Worm (Caenorhabditis elegans) whole organism, young adult: ENCODE measurements around the gene C05B5.8.

Source experiments
- B0261.1 ChIP-seq: sonication (generic microtip); optimal IDR thresholded peaks from 2 replicates; lab custom pipeline; 2016; ENCODE audit warnings: mild to moderate bottlenecking, missing genetic modification characterization, moderate library complexity, missing compliant biosample characterization
- C17E4.6 ChIP-seq: fragments of 200-800 bp; sonication (Bioruptor generic); IDR thresholded peaks from 2 replicates; pipeline ENCODE4 v1.3.6; 2022; ENCODE audit warnings: missing genetic modification reagents, missing genetic modification characterization, missing compliant biosample characterization
- F10E7.11 ChIP-seq: sonication (generic microtip); optimal IDR thresholded peaks from 2 replicates; lab custom pipeline; 2017; ENCODE audit warnings: mild to moderate bottlenecking, missing genetic modification characterization, moderate library complexity, missing compliant biosample characterization
- F22D6.2 ChIP-seq: sonication (generic microtip); optimal IDR thresholded peaks from 2 replicates; lab custom pipeline; 2016; ENCODE audit warnings: mild to moderate bottlenecking, missing genetic modification characterization, missing compliant biosample characterization
- F39B2.1 ChIP-seq: fragments of 200-800 bp; sonication (Bioruptor generic); IDR thresholded peaks from 2 replicates; pipeline ENCODE4 v1.3.6; 2022; ENCODE audit warnings: missing genetic modification reagents, missing genetic modification characterization, missing compliant biosample characterization
- F55B11.4 ChIP-seq: sonication (generic microtip); optimal IDR thresholded peaks from 2 replicates; lab custom pipeline; 2016; ENCODE audit warnings: missing compliant biosample characterization, missing genetic modification characterization, borderline replicate concordance; ENCODE audit not compliant: insufficient read depth
- K11D2.4 ChIP-seq: fragments of 200-800 bp; sonication (Bioruptor generic); IDR thresholded peaks from 2 replicates; pipeline ENCODE4 v1.3.6; 2022; ENCODE audit warnings: missing genetic modification reagents, missing genetic modification characterization, missing compliant biosample characterization
- T07F8.4 ChIP-seq: sonication (generic microtip); optimal IDR thresholded peaks from 2 replicates; lab custom pipeline; 2016; ENCODE audit warnings: mild to moderate bottlenecking, missing genetic modification characterization, moderate library complexity, missing compliant biosample characterization
- T26A5.8 ChIP-seq: sonication (generic microtip); optimal IDR thresholded peaks from 2 replicates; lab custom pipeline; 2016; ENCODE audit warnings: missing genetic modification characterization, missing compliant biosample characterization
- Y53G8AR.9 ChIP-seq: fragments of 200-800 bp; sonication (Bioruptor generic); conservative IDR thresholded peaks from 2 replicates; pipeline ENCODE4 v1.3.6; 2022; ENCODE audit warnings: missing genetic modification reagents, missing genetic modification characterization, missing compliant biosample characterization
- Y79H2A.3 ChIP-seq: fragments of 200-800 bp; sonication (Bioruptor generic); conservative IDR thresholded peaks from 2 replicates; pipeline ENCODE4 v1.3.6; 2022; ENCODE audit warnings: missing genetic modification reagents, missing genetic modification characterization, missing compliant biosample characterization
- ZK185.1 ChIP-seq: sonication (generic microtip); optimal IDR thresholded peaks from 2 replicates; lab custom pipeline; 2016; ENCODE audit warnings: mild to moderate bottlenecking, missing genetic modification characterization, missing compliant biosample characterization; ENCODE audit not compliant: poor library complexity, severe bottlenecking
- akir-1 ChIP-seq: fragments of 200-800 bp; sonication (Bioruptor generic); optimal IDR thresholded peaks from 2 replicates; lab custom pipeline; 2018; ENCODE audit warnings: mild to moderate bottlenecking, missing genetic modification characterization, moderate library complexity, missing compliant biosample characterization
- attf-3 ChIP-seq: fragments of 200-800 bp; sonication (Bioruptor generic); conservative IDR thresholded peaks from 2 replicates; pipeline ENCODE4 v1.3.6; 2022; ENCODE audit warnings: missing genetic modification reagents, missing genetic modification characterization, missing compliant biosample characterization
- ccch-3 ChIP-seq: fragments of 200-800 bp; sonication (Bioruptor generic); optimal IDR thresholded peaks from 2 replicates; lab custom pipeline; 2018; ENCODE audit warnings: mild to moderate bottlenecking, missing genetic modification characterization, missing compliant biosample characterization
- cebp-1 ChIP-seq, 2 experiments: fragments of 200-800 bp in 1 of 2; sonication (Bioruptor generic) in 1 of 2; sonication (generic microtip) in 1 of 2; IDR thresholded peaks in 1 of 2; optimal IDR thresholded peaks in 1 of 2; 2 replicates each; pipeline versions ENCODE4 v1.3.6 to Lab custom; 2017 to 2022; ENCODE audit warnings: missing compliant biosample characterization in 2 of 2, missing genetic modification characterization in 2 of 2, mild to moderate bottlenecking in 1 of 2, missing genetic modification reagents in 1 of 2, moderate library complexity in 1 of 2
- ceh-100 ChIP-seq: fragments of 200-800 bp; sonication (Bioruptor generic); IDR thresholded peaks from 2 replicates; pipeline ENCODE4 v1.3.6; 2022; ENCODE audit warnings: missing genetic modification reagents, missing genetic modification characterization, missing compliant biosample characterization
- ceh-40 ChIP-seq: fragments of 200-800 bp; sonication (Bioruptor generic); IDR thresholded peaks from 2 replicates; pipeline ENCODE4 v1.3.6; 2022; ENCODE audit warnings: missing genetic modification characterization, missing compliant biosample characterization
- ceh-91 ChIP-seq: fragments of 200-800 bp; sonication (Bioruptor generic); IDR thresholded peaks from 2 replicates; pipeline ENCODE4 v1.3.6; 2022; ENCODE audit warnings: missing genetic modification reagents, missing genetic modification characterization, missing compliant biosample characterization
- dox-1 ChIP-seq: fragments of 200-800 bp; sonication (Bioruptor generic); IDR thresholded peaks from 2 replicates; pipeline ENCODE4 v1.3.6; 2022; ENCODE audit warnings: missing genetic modification reagents, missing genetic modification characterization, missing compliant biosample characterization
- dpff-1 ChIP-seq: sonication (generic microtip); optimal IDR thresholded peaks from 2 replicates; lab custom pipeline; 2017; ENCODE audit warnings: mild to moderate bottlenecking, missing genetic modification characterization, missing compliant biosample characterization
- dpl-1 ChIP-seq: fragments of 150-350 bp; optimal IDR thresholded peaks from 2 replicates; lab custom pipeline; 2014; ENCODE audit warnings: missing biosample characterization, missing genetic modification reagents, missing genetic modification characterization
- egl-44 ChIP-seq: fragments of 200-800 bp; sonication (Bioruptor generic); IDR thresholded peaks from 2 replicates; pipeline ENCODE4 v1.3.6; 2022; ENCODE audit warnings: missing genetic modification reagents, missing genetic modification characterization, missing compliant biosample characterization
- ekl-4 ChIP-seq: fragments of 200-800 bp; sonication (Bioruptor generic); IDR thresholded peaks from 2 replicates; pipeline ENCODE4 v1.3.6; 2022; ENCODE audit warnings: missing genetic modification reagents, missing genetic modification characterization, missing compliant biosample characterization
- hlh-26 ChIP-seq: fragments of 200-800 bp; sonication (Bioruptor generic); conservative IDR thresholded peaks from 2 replicates; pipeline ENCODE4 v1.3.6; 2022; ENCODE audit warnings: missing genetic modification reagents, missing genetic modification characterization, missing compliant biosample characterization
- hmg-1.2 ChIP-seq: fragments of 200-800 bp; sonication (Bioruptor generic); IDR thresholded peaks from 2 replicates; pipeline ENCODE4 v1.3.6; 2022; ENCODE audit warnings: missing genetic modification reagents, missing genetic modification characterization, missing compliant biosample characterization
- lag-1 ChIP-seq: fragments of 200-800 bp; sonication (Bioruptor generic); IDR thresholded peaks from 2 replicates; pipeline ENCODE4 v1.3.6; 2022; ENCODE audit warnings: missing genetic modification reagents, missing genetic modification characterization, missing compliant biosample characterization
- lir-1 ChIP-seq: fragments of 200-800 bp; sonication (Bioruptor generic); conservative IDR thresholded peaks from 2 replicates; pipeline ENCODE4 v1.3.6; 2022; ENCODE audit warnings: missing genetic modification reagents, missing genetic modification characterization, missing compliant biosample characterization
- madf-10 ChIP-seq: sonication (generic microtip); optimal IDR thresholded peaks from 2 replicates; lab custom pipeline; 2016; ENCODE audit warnings: mild to moderate bottlenecking, missing genetic modification characterization, missing compliant biosample characterization
- nhr-27 ChIP-seq: fragments of 200-800 bp; sonication (Bioruptor generic); optimal IDR thresholded peaks from 2 replicates; lab custom pipeline; 2018; ENCODE audit warnings: mild to moderate bottlenecking, missing genetic modification characterization, moderate library complexity, missing compliant biosample characterization
- nhr-90 ChIP-seq: sonication (generic microtip); optimal IDR thresholded peaks from 2 replicates; lab custom pipeline; 2016; ENCODE audit warnings: missing genotype, mild to moderate bottlenecking, missing genetic modification characterization, missing compliant biosample characterization
- snpc-1.3 ChIP-seq: sonication (generic microtip); optimal IDR thresholded peaks from 2 replicates; lab custom pipeline; 2017; ENCODE audit warnings: missing genetic modification characterization, mild to moderate bottlenecking, missing compliant biosample characterization, antibody characterized with exemption, moderate library complexity, missing genotype, missing genetic modification reagents; ENCODE audit not compliant: insufficient read depth
- tbp1 ChIP-seq: fragments of 200-800 bp; sonication (Bioruptor generic); optimal IDR thresholded peaks from 2 replicates; lab custom pipeline; 2018; ENCODE audit warnings: mild to moderate bottlenecking, missing genetic modification characterization, missing compliant biosample characterization
- tlf-1 ChIP-seq: fragments of 200-800 bp; sonication (Bioruptor generic); optimal IDR thresholded peaks from 2 replicates; lab custom pipeline; 2018; ENCODE audit warnings: mild to moderate bottlenecking, missing genetic modification characterization, missing compliant biosample characterization
- unc-130 ChIP-seq: sonication (generic microtip); optimal IDR thresholded peaks from 2 replicates; lab custom pipeline; 2016; ENCODE audit warnings: missing genetic modification reagents, missing genetic modification characterization, missing compliant biosample characterization
- unc-62 ChIP-seq: fragments of 150-350 bp; optimal IDR thresholded peaks from 2 replicates; lab custom pipeline; 2014; ENCODE audit warnings: missing biosample characterization, missing genetic modification reagents, missing genetic modification characterization
- zim-3 ChIP-seq: sonication (generic microtip); optimal IDR thresholded peaks from 2 replicates; lab custom pipeline; 2017; ENCODE audit warnings: mild to moderate bottlenecking, missing genetic modification characterization, moderate library complexity, missing compliant biosample characterization
- ztf-25 ChIP-seq: fragments of 200-800 bp; sonication (Bioruptor generic); IDR thresholded peaks from 2 replicates; pipeline ENCODE4 v1.3.6; 2022; ENCODE audit warnings: missing genetic modification reagents, missing genetic modification characterization, missing compliant biosample characterization

C05B5.8 gene

ce11 chrIII:10023452-10023851 lies 16.9 kb upstream of the C05B5.8 start, which contains the start of gene ins-21:
ins-21 (plus strand) TSS chrIII:10023752.
- no peak for TF ChIP-seq cebp-1 (GFP tag; IDR thresholded peaks at IDR 0.05; lab: Robert Waterston, UW)
- TF ChIP-seq cebp-1 (tag; optimal IDR thresholded peaks at IDR 0.05; lab: Kevin White, UChicago) = no peak
- TF ChIP-seq dpff-1 (tag; lab: Kevin White, UChicago) = no peak
- no peak for TF ChIP-seq ceh-100 (GFP tag; lab: Robert Waterston, UW)
- TF ChIP-seq F10E7.11 = no peak
- TF ChIP-seq unc-130 (GFP tag; lab: Kevin White, UChicago) = no peak
- TF ChIP-seq hmg-1.2 = no peak
- TF ChIP-seq C17E4.6 (GFP tag; lab: Robert Waterston, UW) = no peak
- no peak for TF ChIP-seq hlh-26 (GFP tag; lab: Robert Waterston, UW)
- TF ChIP-seq ceh-91 (GFP tag; lab: Robert Waterston, UW) = no peak
- TF ChIP-seq zim-3 (tag; lab: Kevin White, UChicago) = no peak
- no peak for TF ChIP-seq lag-1 (GFP tag; lab: Robert Waterston, UW)
- no peak for TF ChIP-seq ekl-4
- TF ChIP-seq F55B11.4 (tag; lab: Kevin White, UChicago) = no peak
- TF ChIP-seq dpl-1 (GFP tag; lab: Kevin White, UChicago) = no peak
- TF ChIP-seq Y79H2A.3 = no peak
- TF ChIP-seq tlf-1 (GFP tag; lab: Kevin White, UChicago) = no peak
- no peak for TF ChIP-seq Y53G8AR.9 (GFP tag; lab: Robert Waterston, UW)
- no peak for TF ChIP-seq lir-1
- no peak for TF ChIP-seq egl-44
- TF ChIP-seq ceh-40 (GFP tag; lab: Robert Waterston, UW) = no peak
- TF ChIP-seq, all 124 proteins: peak for 0

- no peak for TF ChIP-seq tbp1 (GFP tag; lab: Kevin White, UChicago)
- no peak for TF ChIP-seq snpc-1.3 (tag; lab: Kevin White, UChicago)
- TF ChIP-seq nhr-90 (tag; lab: Kevin White, UChicago) = no peak
- TF ChIP-seq tlf-1 (GFP tag; lab: Kevin White, UChicago) = no peak
- no peak for TF ChIP-seq B0261.1 (tag; lab: Kevin White, UChicago)
- no peak for TF ChIP-seq unc-62 (GFP tag; lab: Kevin White, UChicago)
- no peak for TF ChIP-seq K11D2.4
- no peak for TF ChIP-seq ZK185.1 (tag; lab: Kevin White, UChicago)
- TF ChIP-seq T07F8.4 (tag; lab: Kevin White, UChicago) = no peak
- TF ChIP-seq ztf-25 = no peak
- TF ChIP-seq ccch-3 (GFP tag; lab: Kevin White, UChicago) = no peak
- no peak for TF ChIP-seq C17E4.6 (GFP tag; lab: Robert Waterston, UW)
- TF ChIP-seq nhr-27 = no peak
- no peak for TF ChIP-seq dox-1 (GFP tag; lab: Robert Waterston, UW)
- TF ChIP-seq F39B2.1 = no peak
- TF ChIP-seq attf-3 (GFP tag; lab: Robert Waterston, UW) = no peak
- no peak for TF ChIP-seq akir-1
- TF ChIP-seq dpl-1 (GFP tag; lab: Kevin White, UChicago) = no peak
- TF ChIP-seq, all 124 proteins: peak for 0
These were observed 11.4 kb upstream of the C05B5.8 start for ce11 chrIII:10018007-10018406.

ce11 chrIII:10016413-10017051 lies 9.9 kb upstream of the C05B5.8 start, which contains the start of gene rgs-1:
rgs-1 (minus strand) TSS chrIII:10016558.
- TF ChIP-seq F22D6.2 (no peak), T26A5.8 (tag; lab: Kevin White, UChicago) (no peak), madf-10 (peak; percentile 32)
- TF ChIP-seq, all 124 proteins: peak for 1
